Worm (Caenorhabditis elegans) whole organism, L4 larva: ENCODE measurements around the gene F23F1.6.
A peak's percentile ranks its signal among the peaks of the same experiment; 100 is the strongest.

Source experiments
- D1046.2 ChIP-seq: fragments of 200-800 bp; sonication (Bioruptor generic); IDR thresholded peaks from 2 replicates; pipeline ENCODE4 v1.3.6; 2022; ENCODE audit warnings: missing genetic modification characterization, missing compliant biosample characterization
- F26F4.8 ChIP-seq: fragments of 200-800 bp; sonication (Bioruptor generic); conservative IDR thresholded peaks from 2 replicates; pipeline ENCODE4 v1.3.6; 2022; ENCODE audit warnings: missing genetic modification characterization, missing compliant biosample characterization
- F37D6.2 ChIP-seq: sonication (generic microtip); optimal IDR thresholded peaks from 2 replicates; lab custom pipeline; 2016; ENCODE audit warnings: mild to moderate bottlenecking, missing genetic modification characterization, missing compliant biosample characterization
- F44E2.7 ChIP-seq: fragments of 200-800 bp; sonication (Bioruptor generic); IDR thresholded peaks from 2 replicates; pipeline ENCODE4 v2.1.2; 2022; ENCODE audit warnings: missing genetic modification characterization, missing compliant biosample characterization
- R02D3.7 ChIP-seq: fragments of 150-350 bp; sonication (generic microtip); optimal IDR thresholded peaks from 3 replicates; lab custom pipeline; 2014; ENCODE audit warnings: missing biosample characterization, missing genetic modification characterization
- T26A8.4 ChIP-seq: fragments of 200-800 bp; sonication (Bioruptor generic); IDR thresholded peaks from 2 replicates; pipeline ENCODE4 v1.3.6; 2022; ENCODE audit warnings: missing genetic modification characterization, missing compliant biosample characterization
- Y105C5A.15 ChIP-seq: fragments of 200-800 bp; sonication (Bioruptor generic); IDR thresholded peaks from 2 replicates; pipeline ENCODE4 v1.3.6; 2022; ENCODE audit warnings: missing genetic modification characterization, missing compliant biosample characterization
- Y48G9A.11 ChIP-seq: fragments of 200-800 bp; sonication (Bioruptor generic); IDR thresholded peaks from 2 replicates; pipeline ENCODE4 v1.3.6; 2022; ENCODE audit warnings: missing genetic modification reagents, missing genetic modification characterization, missing compliant biosample characterization
- Y5F2A.4 ChIP-seq: fragments of 200-800 bp; sonication (Bioruptor generic); optimal IDR thresholded peaks from 2 replicates; lab custom pipeline; 2018; ENCODE audit warnings: mild to moderate bottlenecking, missing genetic modification characterization, missing compliant biosample characterization
- ZK337.2 ChIP-seq: fragments of 200-800 bp; sonication (Bioruptor generic); IDR thresholded peaks from 2 replicates; pipeline ENCODE4 v1.3.6; 2022; ENCODE audit warnings: missing genetic modification reagents, missing genetic modification characterization, missing compliant biosample characterization
- aha-1 ChIP-seq: fragments of 150-350 bp; peaks from one replicate; lab custom pipeline; 2014; ENCODE audit warnings: missing biosample characterization, missing genetic modification characterization
- ama-1 ChIP-seq: fragments of 150-350 bp; optimal IDR thresholded peaks from 2 replicates; lab custom pipeline; 2014; ENCODE audit warnings: inconsistent platforms, mixed read lengths
- arid-1 ChIP-seq: fragments of 200-800 bp; sonication (Bioruptor generic); conservative IDR thresholded peaks from 2 replicates; pipeline ENCODE4 v1.3.6; 2022; ENCODE audit warnings: missing genetic modification reagents, missing genetic modification characterization, missing compliant biosample characterization
- attf-4 ChIP-seq: sonication (generic microtip); optimal IDR thresholded peaks from 3 replicates; lab custom pipeline; 2017; ENCODE audit warnings: missing biosample characterization, missing genetic modification characterization
- ceh-20 ChIP-seq: fragments of 200-800 bp; sonication (Bioruptor generic); IDR thresholded peaks from 2 replicates; pipeline ENCODE4 v1.3.6; 2022; ENCODE audit warnings: missing genetic modification reagents, missing genetic modification characterization, missing compliant biosample characterization
- ceh-28 ChIP-seq: fragments of 150-350 bp; optimal IDR thresholded peaks from 2 replicates; lab custom pipeline; 2014; ENCODE audit warnings: missing biosample characterization, missing genetic modification reagents, missing genetic modification characterization
- ceh-62 ChIP-seq: sonication (generic microtip); optimal IDR thresholded peaks from 2 replicates; lab custom pipeline; 2017; ENCODE audit warnings: missing biosample characterization, missing genetic modification characterization
- ceh-82 ChIP-seq: sonication (generic microtip); optimal IDR thresholded peaks from 2 replicates; lab custom pipeline; 2017; ENCODE audit warnings: missing biosample characterization, missing genetic modification characterization
- ces-1 ChIP-seq: fragments of 150-350 bp; sonication (generic microtip); optimal IDR thresholded peaks from 4 replicates; lab custom pipeline; 2014; ENCODE audit warnings: missing biosample characterization, missing genetic modification reagents, missing genetic modification characterization
- ctbp-1 ChIP-seq: fragments of 200-800 bp; sonication (Bioruptor generic); IDR thresholded peaks from 2 replicates; pipeline ENCODE4 v1.3.6; 2022; ENCODE audit warnings: missing genetic modification reagents, missing genetic modification characterization, missing compliant biosample characterization
- dmd-6 ChIP-seq: fragments of 200-800 bp; sonication (Bioruptor generic); IDR thresholded peaks from 2 replicates; pipeline ENCODE4 v1.3.6; 2022; ENCODE audit warnings: missing genetic modification reagents, missing genetic modification characterization, missing compliant biosample characterization
- dmd-8 ChIP-seq: fragments of 200-800 bp; sonication (Bioruptor generic); IDR thresholded peaks from 2 replicates; pipeline ENCODE4 v1.3.6; 2022; ENCODE audit warnings: missing genetic modification characterization, missing compliant biosample characterization
- egl-27 ChIP-seq: sonication (generic microtip); optimal IDR thresholded peaks from 3 replicates; lab custom pipeline; 2017; ENCODE audit warnings: missing biosample characterization, missing genetic modification reagents, missing genetic modification characterization
- fkh-10 ChIP-seq: fragments of 150-350 bp; optimal IDR thresholded peaks from 2 replicates; lab custom pipeline; 2014; ENCODE audit warnings: missing biosample characterization, missing genetic modification reagents, missing genetic modification characterization
- fos-1 ChIP-seq: fragments of 150-350 bp; optimal IDR thresholded peaks from 2 replicates; lab custom pipeline; 2014; ENCODE audit warnings: missing biosample characterization, missing genetic modification characterization
- gei-8 ChIP-seq: fragments of 200-800 bp; sonication (Bioruptor generic); optimal IDR thresholded peaks from 2 replicates; lab custom pipeline; 2018; ENCODE audit warnings: mild to moderate bottlenecking, missing genetic modification characterization, missing compliant biosample characterization
- hmg-1.1 ChIP-seq: fragments of 200-800 bp; sonication (Bioruptor generic); IDR thresholded peaks from 2 replicates; pipeline ENCODE4 v1.3.6; 2022; ENCODE audit warnings: missing genetic modification reagents, missing genetic modification characterization, missing compliant biosample characterization
- lin-15B ChIP-seq: fragments of 150-350 bp; sonication (generic microtip); optimal IDR thresholded peaks from 3 replicates; lab custom pipeline; 2014; ENCODE audit warnings: missing biosample characterization, missing genetic modification characterization
- lin-29 ChIP-seq: fragments of 200-800 bp; sonication (Bioruptor generic); IDR thresholded peaks from 2 replicates; pipeline ENCODE4 v1.3.6; 2022; ENCODE audit warnings: missing genetic modification reagents, missing genetic modification characterization, missing compliant biosample characterization
- lir-3 ChIP-seq: sonication (generic microtip); optimal IDR thresholded peaks from 2 replicates; lab custom pipeline; 2016; ENCODE audit warnings: mild to moderate bottlenecking, missing genetic modification characterization, missing compliant biosample characterization
- lsy-2 ChIP-seq, 2 experiments: fragments of 150-350 bp in 1 of 2; sonication (generic microtip) in 1 of 2; optimal IDR thresholded peaks; 2 replicates each; lab custom pipeline; 2014 to 2017; ENCODE audit warnings: missing biosample characterization in 2 of 2, missing genetic modification characterization in 2 of 2
- madf-5 ChIP-seq, 2 experiments: fragments of 200-800 bp; sonication (Bioruptor generic); IDR thresholded peaks; 2 replicates each; pipeline ENCODE4 v1.3.6; 2022; ENCODE audit warnings: missing compliant biosample characterization in 2 of 2, missing genetic modification characterization in 2 of 2
- mep-1 ChIP-seq: fragments of 150-350 bp; sonication (generic microtip); optimal IDR thresholded peaks from 3 replicates; lab custom pipeline; 2014; ENCODE audit warnings: missing biosample characterization, missing genetic modification characterization
- mes-2 ChIP-seq: sonication (generic microtip); optimal IDR thresholded peaks from 2 replicates; lab custom pipeline; 2016; ENCODE audit warnings: missing genotype, mild to moderate bottlenecking, missing genetic modification characterization, missing compliant biosample characterization; ENCODE audit not compliant: poor library complexity, severe bottlenecking
- mxl-3 ChIP-seq: fragments of 200-800 bp; sonication (Bioruptor generic); optimal IDR thresholded peaks from 2 replicates; lab custom pipeline; 2018; ENCODE audit warnings: mild to moderate bottlenecking, missing genetic modification characterization, missing compliant biosample characterization
- nhr-10 ChIP-seq: fragments of 150-350 bp; optimal IDR thresholded peaks from 2 replicates; lab custom pipeline; 2014; ENCODE audit warnings: missing biosample characterization, missing genetic modification characterization
- nhr-11 ChIP-seq: fragments of 150-350 bp; optimal IDR thresholded peaks from 2 replicates; lab custom pipeline; 2014; ENCODE audit warnings: missing biosample characterization, missing genetic modification characterization
- nhr-111 ChIP-seq: fragments of 200-800 bp; sonication (Bioruptor generic); optimal IDR thresholded peaks from 2 replicates; lab custom pipeline; 2018; ENCODE audit warnings: mild to moderate bottlenecking, missing genetic modification characterization, missing compliant biosample characterization
- nhr-28 ChIP-seq: fragments of 150-350 bp; optimal IDR thresholded peaks from 2 replicates; lab custom pipeline; 2014; ENCODE audit warnings: missing biosample characterization, missing genetic modification characterization
- nhr-42 ChIP-seq: fragments of 200-800 bp; sonication (Bioruptor generic); IDR thresholded peaks from 2 replicates; pipeline ENCODE4 v1.3.6; 2022; ENCODE audit warnings: missing genetic modification characterization, missing compliant biosample characterization
- nhr-76 ChIP-seq: fragments of 150-350 bp; optimal IDR thresholded peaks from 2 replicates; lab custom pipeline; 2014; ENCODE audit warnings: missing biosample characterization, missing genetic modification characterization
- pqm-1 ChIP-seq: sonication (generic microtip); optimal IDR thresholded peaks from 2 replicates; lab custom pipeline; 2017; ENCODE audit warnings: missing biosample characterization, missing genetic modification characterization
- saeg-2 ChIP-seq: fragments of 200-800 bp; sonication (Bioruptor generic); IDR thresholded peaks from 2 replicates; pipeline ENCODE4 v1.3.6; 2022; ENCODE audit warnings: missing genetic modification reagents, missing genetic modification characterization, missing compliant biosample characterization
- snpc-1.2 ChIP-seq: fragments of 200-800 bp; sonication (Bioruptor generic); IDR thresholded peaks from 2 replicates; pipeline ENCODE4 v1.3.6; 2022; ENCODE audit warnings: missing genetic modification reagents, missing genetic modification characterization, missing compliant biosample characterization
- snpc-4 ChIP-seq: fragments of 150-350 bp; optimal IDR thresholded peaks from 2 replicates; lab custom pipeline; 2014; ENCODE audit warnings: missing biosample characterization, missing genetic modification characterization
- spr-1 ChIP-seq: sonication (generic microtip); optimal IDR thresholded peaks from 2 replicates; lab custom pipeline; 2016; ENCODE audit warnings: mild to moderate bottlenecking, missing genetic modification characterization, missing compliant biosample characterization
- spr-3 ChIP-seq: fragments of 200-800 bp; sonication (Bioruptor generic); optimal IDR thresholded peaks from 2 replicates; lab custom pipeline; 2018; ENCODE audit warnings: mild to moderate bottlenecking, missing genetic modification characterization, missing compliant biosample characterization
- tag-97 ChIP-seq: fragments of 200-800 bp; sonication (Bioruptor generic); IDR thresholded peaks from 2 replicates; pipeline ENCODE4 v1.3.6; 2022; ENCODE audit warnings: missing genetic modification characterization, missing compliant biosample characterization
- unc-130 ChIP-seq: sonication (generic microtip); optimal IDR thresholded peaks from 2 replicates; lab custom pipeline; 2016; ENCODE audit warnings: missing genetic modification reagents, missing genetic modification characterization, missing compliant biosample characterization
- unc-39 ChIP-seq: sonication (generic microtip); optimal IDR thresholded peaks from 2 replicates; lab custom pipeline; 2017; ENCODE audit warnings: missing biosample characterization, missing genetic modification characterization
- vab-7 ChIP-seq: fragments of 200-800 bp; sonication (Bioruptor generic); IDR thresholded peaks from 2 replicates; pipeline ENCODE4 v1.3.6; 2022; ENCODE audit warnings: missing genetic modification reagents, missing genetic modification characterization, missing compliant biosample characterization
- zfp-3 ChIP-seq: fragments of 200-800 bp; sonication (Bioruptor generic); conservative IDR thresholded peaks from 2 replicates; pipeline ENCODE4 v1.3.6; 2022; ENCODE audit warnings: missing genetic modification reagents, missing genetic modification characterization, missing compliant biosample characterization
- zip-11 ChIP-seq: fragments of 200-800 bp; sonication (Bioruptor generic); IDR thresholded peaks from 2 replicates; pipeline ENCODE4 v1.3.6; 2022; ENCODE audit warnings: missing genetic modification characterization, missing compliant biosample characterization

Gene F23F1.6

ce11 chrII:24559-24998 is 12.5 kb downstream of the F23F1.6 start, which contains the start of gene enee-1 (continued):
- TF ChIP-seq ces-1 (GFP tag; lab: Kevin White, UChicago) (no peak), arid-1 (GFP tag; lab: Robert Waterston, UW) (peak; percentile 52), R02D3.7 (tag; lab: Kevin White, UChicago) (no peak), F44E2.7 (GFP tag; lab: Robert Waterston, UW) (no peak), nhr-42 (peak; percentile 62; the same call in 1 of the 2 replicates), unc-39 (tag; lab: Kevin White, UChicago) (no peak), dmd-6 (GFP tag; lab: Robert Waterston, UW) (peak; percentile 64), gei-8 (GFP tag; lab: Kevin White, UChicago) (no peak), fkh-10 (peak; percentile 67), egl-27 (no peak), ZK337.2 (GFP tag; lab: Robert Waterston, UW) (no peak), D1046.2 (GFP tag; lab: Robert Waterston, UW) (no peak), lsy-2 (tag; optimal IDR thresholded peaks at IDR 0.05; lab: Kevin White, UChicago) (peak; percentile 42 to 89), ceh-20 (GFP tag; lab: Robert Waterston, UW) (no peak), spr-1 (tag; lab: Kevin White, UChicago) (peak; percentile 83), F37D6.2 (peak; percentile 15), snpc-1.2 (GFP tag; lab: Robert Waterston, UW) (no peak), ceh-82 (tag; lab: Kevin White, UChicago) (no peak), ama-1 (lab: Kevin White, UChicago) (peak; percentile 90), ceh-62 (tag; lab: Kevin White, UChicago) (no peak), mes-2 (tag; lab: Kevin White, UChicago) (peak; percentile 90), nhr-111 (GFP tag; lab: Kevin White, UChicago) (no peak), nhr-28 (tag; lab: Kevin White, UChicago) (peak; percentile 36), T26A8.4 (peak; percentile 94), zip-11 (GFP tag; lab: Robert Waterston, UW) (no peak), ceh-28 (tag; lab: Kevin White, UChicago) (peak; percentile 3), mxl-3 (GFP tag; lab: Kevin White, UChicago) (peak; percentile 29), snpc-4 (tag; lab: Kevin White, UChicago) (no peak), attf-4 (tag; lab: Kevin White, UChicago) (no peak), vab-7 (GFP tag; lab: Robert Waterston, UW) (no peak), aha-1 (tag; lab: Kevin White, UChicago) (peak; percentile 95), lir-3 (no peak), madf-5 (GFP tag; IDR thresholded peaks at IDR 0.05; lab: Robert Waterston, UW) (no peak), Y105C5A.15 (no peak), zfp-3 (GFP tag; lab: Robert Waterston, UW) (no peak), fos-1 (tag; lab: Kevin White, UChicago) (no peak), Y48G9A.11 (GFP tag; lab: Robert Waterston, UW) (no peak), unc-130 (GFP tag; lab: Kevin White, UChicago) (no peak), nhr-11 (peak; percentile 75), nhr-76 (no peak), lin-29 (GFP tag; lab: Robert Waterston, UW) (peak; percentile 50; the same call in 1 of the 2 replicates), dmd-8 (no peak), pqm-1 (tag; lab: Kevin White, UChicago) (no peak), ctbp-1 (GFP tag; lab: Robert Waterston, UW) (peak; percentile 39; the same call in 1 of the 2 replicates), spr-3 (GFP tag; lab: Kevin White, UChicago) (peak; percentile 69), Y5F2A.4 (peak; percentile 25), lin-15B (tag; lab: Kevin White, UChicago) (no peak), saeg-2 (GFP tag; lab: Robert Waterston, UW) (0 out of 2 replicates have a peak, but pooled peaks have one; percentile 51), hmg-1.1 (GFP tag; lab: Robert Waterston, UW) (peak; percentile 75), nhr-10 (tag; lab: Kevin White, UChicago) (no peak), F26F4.8 (GFP tag; lab: Robert Waterston, UW) (no peak), tag-97 (GFP tag; lab: Robert Waterston, UW) (no peak), mep-1 (tag; lab: Kevin White, UChicago) (peak; percentile 87)
